Fruit fly (Drosophila melanogaster) whole organism, embryonic: ENCODE measurements around the gene Cyt-c-d.

ENCODE experiments used
- Abd-B ChIP-seq: fragments of 200-800 bp; sonication (Bioruptor generic); optimal IDR thresholded peaks from 2 replicates; lab custom pipeline; 2018; ENCODE audit warnings: missing biosample characterization, mild to moderate bottlenecking, missing genetic modification characterization, moderate library complexity
- B-H2 ChIP-seq: fragments of 200-800 bp; sonication (Bioruptor generic); optimal IDR thresholded peaks from 2 replicates; lab custom pipeline; 2018; ENCODE audit warnings: missing biosample characterization, mild to moderate bottlenecking, missing genetic modification characterization
- BtbVII ChIP-seq: fragments of 200-800 bp; sonication (Bioruptor generic); optimal IDR thresholded peaks from 3 replicates; lab custom pipeline; 2017; ENCODE audit warnings: missing biosample characterization, mild to moderate bottlenecking, missing genetic modification characterization
- CG10147 ChIP-seq: fragments of 200-800 bp; sonication (Bioruptor generic); optimal IDR thresholded peaks from 2 replicates; lab custom pipeline; 2019; ENCODE audit warnings: missing biosample characterization, mild to moderate bottlenecking, missing genetic modification characterization, moderate library complexity
- CG10209 ChIP-seq: fragments of 200-800 bp; sonication (Bioruptor generic); optimal IDR thresholded peaks from 3 replicates; lab custom pipeline; 2017; ENCODE audit warnings: missing biosample characterization, mild to moderate bottlenecking, missing genetic modification characterization, missing genetic modification reagents
- CG12219 ChIP-seq: fragments of 200-800 bp; sonication (Bioruptor generic); optimal IDR thresholded peaks from 3 replicates; lab custom pipeline; 2018; ENCODE audit warnings: missing biosample characterization, mild to moderate bottlenecking, missing genetic modification characterization
- CG12391 ChIP-seq: fragments of 200-800 bp; sonication (Bioruptor generic); optimal IDR thresholded peaks from 3 replicates; lab custom pipeline; 2018; ENCODE audit warnings: missing biosample characterization, mild to moderate bottlenecking, missing genetic modification characterization, moderate library complexity
- CG13775 ChIP-seq: fragments of 200-800 bp; sonication (Bioruptor generic); optimal IDR thresholded peaks from 3 replicates; lab custom pipeline; 2017; ENCODE audit warnings: missing biosample characterization, mild to moderate bottlenecking, missing genetic modification characterization
- CG14441 ChIP-seq: fragments of 200-800 bp; sonication (Bioruptor generic); IDR thresholded peaks from 2 replicates; pipeline ENCODE4 v1.3.6; 2022; ENCODE audit warnings: missing biosample characterization, missing genetic modification characterization
- CG14667 ChIP-seq: fragments of 200-800 bp; sonication (Bioruptor generic); IDR thresholded peaks from 2 replicates; pipeline ENCODE4 v1.3.6; 2022; ENCODE audit warnings: missing biosample characterization, missing genetic modification characterization
- CG15073 ChIP-seq: fragments of 200-800 bp; sonication (Bioruptor generic); optimal IDR thresholded peaks from 2 replicates; lab custom pipeline; 2016; ENCODE audit warnings: missing biosample characterization, missing genetic modification characterization
- CG1792 ChIP-seq: fragments of 200-800 bp; sonication (Bioruptor generic); optimal IDR thresholded peaks from 2 replicates; lab custom pipeline; 2016; ENCODE audit warnings: missing biosample characterization, missing genetic modification characterization
- CG2120 ChIP-seq: fragments of 200-800 bp; sonication (Bioruptor generic); optimal IDR thresholded peaks from 3 replicates; lab custom pipeline; 2016; ENCODE audit warnings: missing biosample characterization, missing genetic modification characterization
- CG30403 ChIP-seq: fragments of 200-800 bp; sonication (Bioruptor generic); optimal IDR thresholded peaks from 3 replicates; lab custom pipeline; 2016; ENCODE audit warnings: missing biosample characterization, missing genetic modification characterization
- CG32767 ChIP-seq: fragments of 200-800 bp; sonication (Bioruptor generic); IDR thresholded peaks from 2 replicates; pipeline ENCODE4 v1.3.6; 2022; ENCODE audit warnings: missing biosample characterization, missing genetic modification characterization
- CG33557 ChIP-seq: fragments of 200-800 bp; sonication (Bioruptor generic); optimal IDR thresholded peaks from 2 replicates; lab custom pipeline; 2019; ENCODE audit warnings: missing biosample characterization, mild to moderate bottlenecking, missing genetic modification characterization, moderate library complexity
- CG3847 ChIP-seq: fragments of 200-800 bp; sonication (Bioruptor generic); IDR thresholded peaks from 2 replicates; pipeline ENCODE4 v1.3.6; 2022; ENCODE audit warnings: missing biosample characterization, missing genetic modification characterization
- CG3995 ChIP-seq: fragments of 200-800 bp; sonication (Bioruptor generic); optimal IDR thresholded peaks from 3 replicates; lab custom pipeline; 2016; ENCODE audit warnings: missing biosample characterization, missing genetic modification characterization
- CG42726 ChIP-seq: fragments of 200-800 bp; sonication (Bioruptor generic); IDR thresholded peaks from 2 replicates; pipeline ENCODE4 v1.3.6; 2022; ENCODE audit warnings: missing biosample characterization, missing genetic modification characterization; ENCODE audit not compliant: partially characterized antibody
- CG6765 ChIP-seq: fragments of 200-800 bp; sonication (Bioruptor generic); optimal IDR thresholded peaks from 3 replicates; lab custom pipeline; 2017; ENCODE audit warnings: missing biosample characterization, mild to moderate bottlenecking, missing genetic modification characterization
- CG6791 ChIP-seq: fragments of 200-800 bp; sonication (Bioruptor generic); IDR thresholded peaks from 3 replicates; pipeline ENCODE4 v1.3.6; 2022; ENCODE audit warnings: missing biosample characterization, missing genetic modification characterization; ENCODE audit not compliant: partially characterized antibody
- CG6813 ChIP-seq: fragments of 200-800 bp; sonication (Bioruptor generic); optimal IDR thresholded peaks from 2 replicates; lab custom pipeline; 2017; ENCODE audit warnings: missing biosample characterization, missing genetic modification characterization, mild to moderate bottlenecking, moderate library complexity, missing genetic modification reagents
- CG7372 ChIP-seq: fragments of 200-800 bp; sonication (Bioruptor generic); IDR thresholded peaks from 2 replicates; pipeline ENCODE4 v1.3.6; 2022; ENCODE audit warnings: missing biosample characterization, missing genetic modification characterization
- CG7839 ChIP-seq: fragments of 200-800 bp; sonication (Bioruptor generic); optimal IDR thresholded peaks from 3 replicates; lab custom pipeline; 2018; ENCODE audit warnings: missing biosample characterization, mild to moderate bottlenecking, missing genetic modification characterization, moderate library complexity
- CG8290 ChIP-seq, 3 experiments: fragments of 200-800 bp; sonication (Bioruptor generic); optimal IDR thresholded peaks; 2 replicates each; lab custom pipeline; 2016 to 2019; ENCODE audit warnings: missing biosample characterization in 3 of 3, missing genetic modification characterization in 3 of 3, mild to moderate bottlenecking in 2 of 3, moderate library complexity in 1 of 3
- Jarid2 ChIP-seq: fragments of 200-800 bp; sonication (Bioruptor generic); optimal IDR thresholded peaks from 3 replicates; lab custom pipeline; 2017; ENCODE audit warnings: mild to moderate bottlenecking, missing biosample characterization, missing genetic modification reagents, missing genetic modification characterization
- Lpt ChIP-seq: fragments of >200 bp; optimal IDR thresholded peaks from 2 replicates; lab custom pipeline; 2018; ENCODE audit warnings: missing biosample characterization, missing genetic modification characterization
- MBD-R2 ChIP-seq: fragments of 200-800 bp; sonication (Bioruptor generic); IDR thresholded peaks from 2 replicates; pipeline ENCODE4 v1.3.6; 2022; ENCODE audit warnings: missing biosample characterization, missing genetic modification characterization
- Sox100B ChIP-seq: fragments of 200-800 bp; sonication (Bioruptor generic); optimal IDR thresholded peaks from 3 replicates; lab custom pipeline; 2018; ENCODE audit warnings: missing biosample characterization, mild to moderate bottlenecking, missing genetic modification characterization
- Trl ChIP-seq, 3 experiments: fragments of >200 bp in 2 of 3; fragments of 200-800 bp in 1 of 3; sonication (Bioruptor generic) in 1 of 3; optimal IDR thresholded peaks; 2 replicates in 1 of 3; 3 replicates in 2 of 3; lab custom pipeline; 2016 to 2017; ENCODE audit warnings: missing biosample characterization in 1 of 3, missing genetic modification characterization in 1 of 3
- YL-1 ChIP-seq: fragments of 200-800 bp; sonication (Bioruptor generic); optimal IDR thresholded peaks from 3 replicates; lab custom pipeline; 2017; ENCODE audit warnings: missing biosample characterization, mild to moderate bottlenecking, missing genetic modification characterization
- ato ChIP-seq: fragments of 200-800 bp; sonication (Bioruptor generic); IDR thresholded peaks from 2 replicates; pipeline ENCODE4 v1.3.6; 2022; ENCODE audit warnings: missing biosample characterization, missing genetic modification characterization; ENCODE audit not compliant: partially characterized antibody
- bbx ChIP-seq: fragments of 200-800 bp; sonication (Bioruptor generic); IDR thresholded peaks from 2 replicates; pipeline ENCODE4 v1.3.6; 2022; ENCODE audit warnings: missing biosample characterization, missing genetic modification characterization; ENCODE audit not compliant: partially characterized antibody
- cas ChIP-seq: fragments of 200-800 bp; sonication (Bioruptor generic); IDR thresholded peaks from 2 replicates; pipeline ENCODE4 v1.3.6; 2022; ENCODE audit warnings: missing biosample characterization, missing genetic modification characterization
- fd96Cb ChIP-seq: fragments of 200-800 bp; sonication (Bioruptor generic); optimal IDR thresholded peaks from 2 replicates; lab custom pipeline; 2018; ENCODE audit warnings: missing biosample characterization, mild to moderate bottlenecking, missing genetic modification characterization, moderate library complexity
- gcm2 ChIP-seq: fragments of 200-800 bp; sonication (Bioruptor generic); optimal IDR thresholded peaks from 2 replicates; lab custom pipeline; 2016; ENCODE audit warnings: missing biosample characterization, missing genetic modification characterization
- gsb-n ChIP-seq: fragments of 200-800 bp; sonication (Bioruptor generic); optimal IDR thresholded peaks from 3 replicates; lab custom pipeline; 2018; ENCODE audit warnings: missing biosample characterization, mild to moderate bottlenecking, missing genetic modification characterization
- luna ChIP-seq: fragments of 200-800 bp; sonication (Bioruptor generic); optimal IDR thresholded peaks from 2 replicates; lab custom pipeline; 2016; ENCODE audit warnings: missing biosample characterization, missing genetic modification characterization
- nau ChIP-seq: fragments of 200-800 bp; sonication (Bioruptor generic); optimal IDR thresholded peaks from 3 replicates; lab custom pipeline; 2017; ENCODE audit warnings: missing biosample characterization, mild to moderate bottlenecking, missing genetic modification characterization, missing genetic modification reagents
- nmo ChIP-seq: fragments of 200-800 bp; sonication (Bioruptor generic); optimal IDR thresholded peaks from 2 replicates; lab custom pipeline; 2018; ENCODE audit warnings: missing biosample characterization, mild to moderate bottlenecking, missing genetic modification characterization, moderate library complexity
- sisA ChIP-seq: fragments of 200-800 bp; sonication (Bioruptor generic); IDR thresholded peaks from 2 replicates; pipeline ENCODE4 v1.3.6; 2022; ENCODE audit warnings: missing biosample characterization, missing genetic modification characterization
- sna ChIP-seq: fragments of 200-800 bp; sonication (Bioruptor generic); IDR thresholded peaks from 2 replicates; pipeline ENCODE4 v1.3.6; 2022; ENCODE audit warnings: missing biosample characterization, missing genetic modification characterization; ENCODE audit not compliant: partially characterized antibody
- tna ChIP-seq: fragments of 200-800 bp; sonication (Bioruptor generic); IDR thresholded peaks from 2 replicates; pipeline ENCODE4 v1.3.6; 2022; ENCODE audit warnings: missing biosample characterization, missing genetic modification characterization; ENCODE audit not compliant: partially characterized antibody

The Cyt-c-d gene

DNA sequence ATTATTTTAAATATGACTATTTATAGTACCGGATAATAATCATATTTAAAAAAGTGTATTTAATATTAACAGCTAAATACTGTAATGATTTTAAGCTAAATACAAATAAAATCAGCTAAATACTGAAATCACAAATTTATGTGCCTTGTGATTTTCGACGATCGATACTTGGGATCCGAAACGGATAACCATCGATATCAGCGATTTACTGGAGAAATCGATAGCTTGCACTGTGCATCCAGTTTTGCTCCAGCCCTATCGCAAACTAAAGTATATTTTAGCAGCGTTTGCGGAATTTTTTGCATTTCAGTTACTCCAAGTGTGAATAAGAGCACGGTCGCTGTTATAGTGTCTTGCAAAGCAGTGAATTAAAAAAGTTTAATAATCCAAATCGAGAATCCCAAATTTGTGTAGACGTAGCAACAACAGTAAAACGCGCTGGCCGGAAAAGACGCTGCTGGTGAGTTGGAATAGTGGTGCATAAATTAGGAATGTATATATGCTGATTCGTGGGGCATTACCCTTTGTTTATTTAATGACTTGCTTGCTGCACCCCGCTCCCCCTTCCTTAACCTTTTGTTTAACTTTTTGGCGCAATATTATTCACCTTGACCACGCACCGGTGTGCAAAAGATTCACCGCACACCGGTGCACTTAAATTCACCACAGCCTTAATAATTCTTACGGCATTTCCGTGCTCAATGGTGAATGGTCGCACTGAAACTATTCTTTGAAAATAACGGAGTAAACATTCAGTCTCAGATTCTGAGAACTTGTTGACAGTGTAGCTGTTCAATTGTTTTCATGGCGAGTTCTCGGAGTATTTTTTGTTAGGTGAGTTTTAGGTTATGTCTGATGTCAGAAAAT lies 35.6 kb upstream of the Cyt-c-d start, which contains the start of the genes grp and squ (continued):
- TF ChIP-seq gsb-n (peak; percentile 51), sna (peak; percentile 91), CG13775 (GFP tag; lab: Kevin White, UChicago) (peak; percentile 4), CG10147 (no peak), ato (GFP tag; lab: Robert Waterston, UW) (peak; percentile 96), Jarid2 (GFP tag; lab: Kevin White, UChicago) (peak; percentile 54), BtbVII (GFP tag; lab: Kevin White, UChicago) (peak; percentile 3), tna (peak; percentile 99), Abd-B (GFP tag; lab: Kevin White, UChicago) (peak; percentile 38), CG42726 (GFP tag; lab: Robert Waterston, UW) (peak; percentile 96), Sox100B (no peak), CG14441 (GFP tag; lab: Robert Waterston, UW) (no peak), CG3847 (GFP tag; lab: Robert Waterston, UW) (no peak), B-H2 (no peak), CG32767 (no peak)

DNA sequence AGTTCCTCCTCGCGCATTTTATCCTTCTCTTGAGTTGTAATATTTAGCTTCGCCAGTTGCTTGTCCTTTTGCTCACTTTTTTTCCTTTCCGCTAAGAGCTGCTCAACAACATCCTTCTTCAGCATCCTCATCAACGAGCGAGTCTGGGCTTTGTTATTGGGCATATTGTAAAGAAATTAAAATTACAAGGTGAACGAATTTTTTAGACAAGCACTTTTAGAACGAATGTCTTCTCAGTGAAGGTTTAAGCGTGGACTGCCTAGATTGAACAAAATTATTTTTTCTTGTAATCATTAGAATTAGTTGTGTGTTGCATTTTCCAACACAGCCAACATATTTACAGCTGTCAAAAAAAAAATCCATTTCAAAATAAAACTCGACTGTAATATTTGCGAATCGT lies 33.5 kb upstream of the Cyt-c-d start, which contains the start of gene CG33552:
TSS of gene CG33552 (plus strand) at position 301 of the 400 bp plus-strand sequence.
- no peak for TF ChIP-seq cas (GFP tag; lab: Robert Waterston, UW)
- TF ChIP-seq sisA: no peak
- TF ChIP-seq sna: no peak
- TF ChIP-seq CG7839 (tag; lab: Kevin White, UChicago): no peak
- no peak for TF ChIP-seq CG7372 (GFP tag; lab: Robert Waterston, UW)
- no peak for TF ChIP-seq Trl (optimal IDR thresholded peaks at IDR 0.05; lab: Kevin White, UChicago)
- no peak for TF ChIP-seq Trl (GFP tag; optimal IDR thresholded peaks at IDR 0.05; lab: Kevin White, UChicago)
- no peak for TF ChIP-seq CG15073
- no peak for TF ChIP-seq CG6765 (GFP tag; lab: Kevin White, UChicago)
- no peak for TF ChIP-seq gcm2 (GFP tag; lab: Kevin White, UChicago)
- TF ChIP-seq nmo (GFP tag; lab: Kevin White, UChicago): no peak

DNA sequence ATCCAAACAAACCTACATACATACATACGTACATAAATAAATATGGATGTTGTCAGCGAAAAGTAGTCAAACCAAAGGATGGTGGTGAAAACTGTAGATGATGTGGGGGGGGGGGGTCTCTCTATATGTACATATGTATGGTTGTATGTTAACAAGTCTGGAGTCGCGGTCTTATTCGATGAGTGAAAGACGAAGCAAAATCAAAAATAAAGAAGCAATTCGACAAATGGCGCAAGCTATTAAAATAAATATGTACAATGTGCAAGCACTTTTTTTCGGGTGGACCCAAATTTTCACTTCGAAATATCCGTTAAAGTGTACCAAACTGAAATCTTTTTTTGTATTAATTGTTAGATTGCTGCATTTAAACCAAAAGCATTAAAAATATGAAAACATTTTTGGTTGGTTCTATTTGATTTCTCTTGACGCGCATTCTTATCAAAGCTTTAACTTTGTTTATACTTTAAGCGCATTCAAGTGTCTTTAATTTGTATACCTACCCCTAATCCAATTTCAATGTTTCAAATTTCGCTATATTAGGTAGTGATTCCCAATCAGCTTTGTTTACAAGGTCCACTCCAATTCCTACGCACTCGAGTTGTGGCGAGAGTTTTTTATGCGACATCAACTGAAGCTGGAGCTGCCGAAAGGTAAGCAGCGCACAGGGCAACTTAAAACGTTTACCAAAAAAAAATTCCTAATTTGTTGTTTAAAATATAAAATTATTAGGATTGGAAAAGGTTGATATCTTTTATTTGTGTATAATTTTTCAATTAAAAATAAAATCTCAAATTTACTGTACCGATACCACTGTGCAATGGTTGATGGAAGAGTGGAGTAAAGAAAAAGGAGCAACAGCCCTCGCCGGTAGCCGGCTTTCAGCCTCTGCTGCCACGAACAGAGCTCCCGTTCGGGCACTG lies 31.5 kb upstream of the Cyt-c-d start, which contains the start of gene CG31807:
TSS of gene CG31807 (minus strand) at position 51 of the 920 bp plus-strand sequence.
- TF ChIP-seq CG3995 (GFP tag; lab: Kevin White, UChicago) (peak; percentile 8), Lpt (GFP tag; lab: Kevin White, UChicago) (no peak), bbx (no peak), CG14667 (no peak; the same call in 1 of the 2 replicates), CG6813 (peak; percentile 24), CG30403 (GFP tag; lab: Kevin White, UChicago) (peak; percentile 51), CG1792 (peak; percentile 62), fd96Cb (tag; lab: Kevin White, UChicago) (peak; percentile 45), CG6791 (GFP tag; lab: Robert Waterston, UW) (no peak), MBD-R2 (GFP tag; lab: Robert Waterston, UW) (no peak), YL-1 (GFP tag; lab: Kevin White, UChicago) (no peak), CG12391 (tag; lab: Kevin White, UChicago) (peak; percentile 84), CG10209 (GFP tag; lab: Kevin White, UChicago) (peak; percentile 83), CG8290 (GFP tag; optimal IDR thresholded peaks at IDR 0.05; lab: Kevin White, UChicago) (no peak), CG8290 (tag; optimal IDR thresholded peaks at IDR 0.05; lab: Kevin White, UChicago) (peak in 1 of 2 experiments; percentile 45), CG12219 (peak; percentile 74), CG2120 (peak; percentile 73), luna (no peak), nau (GFP tag; lab: Kevin White, UChicago) (peak; percentile 52), CG33557 (GFP tag; lab: Kevin White, UChicago) (peak; percentile 45)
